Worm (Caenorhabditis elegans): ENCODE results near the gene alh-5.

DNA sequence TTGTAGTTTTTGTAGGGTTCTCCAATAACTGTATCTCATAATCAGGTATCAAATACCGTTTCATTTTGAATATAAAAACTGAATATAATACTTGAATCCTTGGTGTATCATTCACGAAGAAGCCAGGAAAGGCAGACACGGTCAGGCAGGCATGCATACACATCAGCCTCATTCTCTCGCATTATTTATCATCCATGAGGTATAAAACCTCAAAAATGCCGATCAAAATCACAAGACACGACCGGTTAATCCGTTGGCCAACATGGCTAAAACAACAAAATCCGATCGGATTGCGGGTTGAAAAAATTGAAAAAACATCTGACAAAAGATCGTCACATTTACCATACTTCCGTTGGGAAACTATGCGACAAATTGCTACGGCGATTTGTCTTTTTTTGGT, 23.0 kb upstream of the alh-5 start, which contains the start of gene F59A7.5:
- TF ChIP-seq dpl-1 (GFP tag; optimal IDR thresholded peaks at IDR 0.05) (no peak), cebp-2 (GFP tag; IDR thresholded peaks at IDR 0.05) (no peak), sea-2 (GFP tag; IDR thresholded peaks at IDR 0.05) (no peak), pbrm-1 (GFP tag; IDR thresholded peaks at IDR 0.05) (no peak), F39B2.1 (GFP tag; IDR thresholded peaks at IDR 0.05) (no peak), ceh-79 (tag; optimal IDR thresholded peaks at IDR 0.05) (no peak), ekl-4 (GFP tag; IDR thresholded peaks at IDR 0.05) (no peak), pha-4 (tag; optimal IDR thresholded peaks at IDR 0.05) (no peak), let-607 (tag; optimal IDR thresholded peaks at IDR 0.05) (no peak)

Measured in whole organism, young adult.